Fruit fly (Drosophila melanogaster) whole organism, prepupa: ENCODE data around the gene ctrip.
A peak's percentile ranks its signal among the peaks of the same experiment; 100 is the strongest.

Experiments used
- Blimp-1 ChIP-seq: fragments of 200-800 bp; sonication (Bioruptor generic); optimal IDR thresholded peaks from 3 replicates; lab custom pipeline; 2017; ENCODE audit warnings: missing biosample characterization, missing genetic modification characterization, mild to moderate bottlenecking, moderate library complexity, missing genetic modification reagents
- CG32006 ChIP-seq: fragments of 200-800 bp; sonication (Bioruptor generic); optimal IDR thresholded peaks from 3 replicates; lab custom pipeline; 2017; ENCODE audit warnings: missing biosample characterization, mild to moderate bottlenecking, missing genetic modification characterization
- CG7368 ChIP-seq: fragments of 200-800 bp; sonication (Bioruptor generic); optimal IDR thresholded peaks from 3 replicates; lab custom pipeline; 2016; ENCODE audit warnings: missing biosample characterization, missing genetic modification characterization
- Gug ChIP-seq: fragments of 200-800 bp; sonication (Bioruptor generic); IDR thresholded peaks from 2 replicates; pipeline ENCODE4 v1.3.6; 2022; ENCODE audit warnings: missing biosample characterization, missing genetic modification characterization
- cyc ChIP-seq: fragments of 200-800 bp; sonication (Bioruptor generic); optimal IDR thresholded peaks from 3 replicates; lab custom pipeline; 2016; ENCODE audit warnings: missing biosample characterization, missing genetic modification characterization
- fkh ChIP-seq: fragments of 200-800 bp; sonication (Bioruptor generic); optimal IDR thresholded peaks from 3 replicates; lab custom pipeline; 2017; ENCODE audit warnings: missing biosample characterization, mild to moderate bottlenecking, missing genetic modification characterization, moderate library complexity
- pdm3 ChIP-seq: fragments of 200-800 bp; sonication (Bioruptor generic); optimal IDR thresholded peaks from 3 replicates; lab custom pipeline; 2016; ENCODE audit warnings: missing biosample characterization, missing genetic modification characterization
- svp ChIP-seq: fragments of 200-800 bp; sonication (Bioruptor generic); peaks from one replicate; lab custom pipeline; 2016; ENCODE audit warnings: missing biosample characterization, missing genetic modification characterization

DNA sequence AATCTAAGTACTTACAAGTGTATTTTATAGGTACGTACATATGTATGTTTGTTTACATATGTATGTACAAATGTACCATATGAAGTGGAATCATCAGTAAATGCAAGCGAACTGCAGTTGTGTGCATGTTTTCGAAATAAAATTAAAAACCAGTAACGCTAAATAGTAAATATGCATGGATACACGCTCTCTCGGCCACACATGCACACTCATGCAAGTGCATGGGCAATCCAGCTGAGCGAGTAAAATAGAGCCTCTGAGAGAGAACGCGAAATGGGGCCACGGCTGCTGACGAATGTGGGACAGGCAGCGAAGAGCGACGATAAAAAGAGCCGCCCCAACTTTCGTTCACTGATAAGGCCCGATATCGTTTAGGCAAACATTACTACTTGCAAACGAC lies 4.3 kb downstream of the ctrip start:
- no peak for TF ChIP-seq cyc (GFP tag; lab: Kevin White, UChicago)
- TF ChIP-seq Blimp-1 (GFP tag; lab: Kevin White, UChicago): no peak
- no peak for TF ChIP-seq pdm3 (GFP tag; lab: Kevin White, UChicago)
- TF ChIP-seq svp (GFP tag; lab: Kevin White, UChicago): no peak
- TF ChIP-seq fkh (GFP tag; lab: Kevin White, UChicago): peak; percentile 32
- TF ChIP-seq Gug (GFP tag; lab: Robert Waterston, UW): no peak
- no peak for TF ChIP-seq CG32006
- TF ChIP-seq CG7368 (GFP tag; lab: Kevin White, UChicago): no peak
